Worm (Caenorhabditis elegans) whole organism, L4 larva: ENCODE data around the gene unc-39.
A peak's percentile ranks its signal among the peaks of the same experiment; 100 is the strongest.

ENCODE experiments used
- D1046.2 ChIP-seq: fragments of 200-800 bp; sonication (Bioruptor generic); IDR thresholded peaks from 2 replicates; pipeline ENCODE4 v1.3.6; 2022; ENCODE audit warnings: missing genetic modification characterization, missing compliant biosample characterization
- F10B5.3 ChIP-seq: sonication (generic microtip); optimal IDR thresholded peaks from 2 replicates; lab custom pipeline; 2016; ENCODE audit warnings: mild to moderate bottlenecking, missing genetic modification characterization, missing compliant biosample characterization
- F26F4.8 ChIP-seq: fragments of 200-800 bp; sonication (Bioruptor generic); conservative IDR thresholded peaks from 2 replicates; pipeline ENCODE4 v1.3.6; 2022; ENCODE audit warnings: missing genetic modification characterization, missing compliant biosample characterization
- F37D6.2 ChIP-seq: sonication (generic microtip); optimal IDR thresholded peaks from 2 replicates; lab custom pipeline; 2016; ENCODE audit warnings: mild to moderate bottlenecking, missing genetic modification characterization, missing compliant biosample characterization
- F44E2.7 ChIP-seq: fragments of 200-800 bp; sonication (Bioruptor generic); IDR thresholded peaks from 2 replicates; pipeline ENCODE4 v2.1.2; 2022; ENCODE audit warnings: missing genetic modification characterization, missing compliant biosample characterization
- Y48G9A.11 ChIP-seq: fragments of 200-800 bp; sonication (Bioruptor generic); IDR thresholded peaks from 2 replicates; pipeline ENCODE4 v1.3.6; 2022; ENCODE audit warnings: missing genetic modification reagents, missing genetic modification characterization, missing compliant biosample characterization
- Y5F2A.4 ChIP-seq: fragments of 200-800 bp; sonication (Bioruptor generic); optimal IDR thresholded peaks from 2 replicates; lab custom pipeline; 2018; ENCODE audit warnings: mild to moderate bottlenecking, missing genetic modification characterization, missing compliant biosample characterization
- ZK546.5 ChIP-seq, 2 experiments: sonication (generic microtip); optimal IDR thresholded peaks; 2 replicates each; lab custom pipeline; 2017; ENCODE audit warnings: missing biosample characterization in 2 of 2, missing genetic modification characterization in 2 of 2
- aly-2 ChIP-seq: sonication (generic microtip); optimal IDR thresholded peaks from 2 replicates; lab custom pipeline; 2018; ENCODE audit warnings: missing biosample characterization, missing genetic modification characterization
- ceh-28 ChIP-seq: fragments of 150-350 bp; optimal IDR thresholded peaks from 2 replicates; lab custom pipeline; 2014; ENCODE audit warnings: missing biosample characterization, missing genetic modification reagents, missing genetic modification characterization
- ceh-82 ChIP-seq: sonication (generic microtip); optimal IDR thresholded peaks from 2 replicates; lab custom pipeline; 2017; ENCODE audit warnings: missing biosample characterization, missing genetic modification characterization
- cey-2 ChIP-seq: sonication (generic microtip); optimal IDR thresholded peaks from 3 replicates; lab custom pipeline; 2017; ENCODE audit warnings: missing genetic modification characterization, mild to moderate bottlenecking, missing compliant biosample characterization, antibody characterized with exemption, borderline replicate concordance; ENCODE audit not compliant: insufficient read depth
- daf-16 ChIP-seq, 3 experiments: sonication (generic microtip); optimal IDR thresholded peaks; 2 replicates each; lab custom pipeline; 2016 to 2017; ENCODE audit warnings: missing genetic modification characterization in 3 of 3, missing genetic modification reagents in 3 of 3, mild to moderate bottlenecking in 2 of 3, missing compliant biosample characterization in 2 of 3, missing biosample characterization in 1 of 3, moderate library complexity in 1 of 3
- dmd-6 ChIP-seq: fragments of 200-800 bp; sonication (Bioruptor generic); IDR thresholded peaks from 2 replicates; pipeline ENCODE4 v1.3.6; 2022; ENCODE audit warnings: missing genetic modification reagents, missing genetic modification characterization, missing compliant biosample characterization
- dmd-9 ChIP-seq: fragments of 200-800 bp; sonication (Bioruptor generic); IDR thresholded peaks from 2 replicates; pipeline ENCODE4 v1.3.6; 2022; ENCODE audit warnings: missing genetic modification reagents, missing genetic modification characterization, missing compliant biosample characterization
- dpl-1 ChIP-seq: fragments of 150-350 bp; optimal IDR thresholded peaks from 2 replicates; lab custom pipeline; 2014; ENCODE audit warnings: missing biosample characterization, missing genetic modification reagents, missing genetic modification characterization
- dve-1 ChIP-seq: sonication (generic microtip); optimal IDR thresholded peaks from 2 replicates; lab custom pipeline; 2017; ENCODE audit warnings: antibody characterized with exemption, mild to moderate bottlenecking, missing genetic modification characterization, missing compliant biosample characterization; ENCODE audit not compliant: insufficient read depth
- fos-1 ChIP-seq: fragments of 150-350 bp; optimal IDR thresholded peaks from 2 replicates; lab custom pipeline; 2014; ENCODE audit warnings: missing biosample characterization, missing genetic modification characterization
- gei-8 ChIP-seq: fragments of 200-800 bp; sonication (Bioruptor generic); optimal IDR thresholded peaks from 2 replicates; lab custom pipeline; 2018; ENCODE audit warnings: mild to moderate bottlenecking, missing genetic modification characterization, missing compliant biosample characterization
- hlh-11 ChIP-seq: fragments of 200-800 bp; sonication (Bioruptor generic); optimal IDR thresholded peaks from 2 replicates; lab custom pipeline; 2018; ENCODE audit warnings: mild to moderate bottlenecking, missing genetic modification characterization, missing compliant biosample characterization
- hlh-30 ChIP-seq: sonication (generic microtip); optimal IDR thresholded peaks from 2 replicates; lab custom pipeline; 2017; ENCODE audit warnings: antibody characterized with exemption, mild to moderate bottlenecking, missing genetic modification characterization, missing compliant biosample characterization; ENCODE audit not compliant: insufficient read depth
- jun-1 ChIP-seq: fragments of 150-350 bp; optimal IDR thresholded peaks from 2 replicates; lab custom pipeline; 2014; ENCODE audit warnings: missing biosample characterization, missing genetic modification reagents, missing genetic modification characterization
- lim-7 ChIP-seq: fragments of 200-800 bp; sonication (Bioruptor generic); IDR thresholded peaks from 2 replicates; pipeline ENCODE4 v1.3.6; 2022; ENCODE audit warnings: missing genetic modification characterization, missing compliant biosample characterization
- lin-1 ChIP-seq: fragments of 200-800 bp; sonication (Bioruptor generic); IDR thresholded peaks from 2 replicates; pipeline ENCODE4 v1.3.6; 2022; ENCODE audit warnings: missing genetic modification reagents, missing genetic modification characterization, missing compliant biosample characterization
- lin-15B ChIP-seq: fragments of 150-350 bp; sonication (generic microtip); optimal IDR thresholded peaks from 3 replicates; lab custom pipeline; 2014; ENCODE audit warnings: missing biosample characterization, missing genetic modification characterization
- lin-29 ChIP-seq: fragments of 200-800 bp; sonication (Bioruptor generic); IDR thresholded peaks from 2 replicates; pipeline ENCODE4 v1.3.6; 2022; ENCODE audit warnings: missing genetic modification reagents, missing genetic modification characterization, missing compliant biosample characterization
- lin-38 ChIP-seq: fragments of 200-800 bp; sonication (Bioruptor generic); IDR thresholded peaks from 2 replicates; pipeline ENCODE4 v1.3.6; 2022; ENCODE audit warnings: missing genetic modification reagents, missing genetic modification characterization, missing compliant biosample characterization
- lin-39 ChIP-seq: fragments of 150-350 bp; optimal IDR thresholded peaks from 2 replicates; lab custom pipeline; 2014; ENCODE audit warnings: missing biosample characterization, missing genetic modification reagents, missing genetic modification characterization
- lsy-2 ChIP-seq, 2 experiments: fragments of 150-350 bp in 1 of 2; sonication (generic microtip) in 1 of 2; optimal IDR thresholded peaks; 2 replicates each; lab custom pipeline; 2014 to 2017; ENCODE audit warnings: missing biosample characterization in 2 of 2, missing genetic modification characterization in 2 of 2
- mdt-29 ChIP-seq: fragments of 200-800 bp; sonication (Bioruptor generic); IDR thresholded peaks from 2 replicates; pipeline ENCODE4 v1.3.6; 2022; ENCODE audit warnings: missing genetic modification reagents, missing genetic modification characterization, missing compliant biosample characterization
- mep-1 ChIP-seq: fragments of 150-350 bp; sonication (generic microtip); optimal IDR thresholded peaks from 3 replicates; lab custom pipeline; 2014; ENCODE audit warnings: missing biosample characterization, missing genetic modification characterization
- mxl-3 ChIP-seq: fragments of 200-800 bp; sonication (Bioruptor generic); optimal IDR thresholded peaks from 2 replicates; lab custom pipeline; 2018; ENCODE audit warnings: mild to moderate bottlenecking, missing genetic modification characterization, missing compliant biosample characterization
- nhr-10 ChIP-seq: fragments of 150-350 bp; optimal IDR thresholded peaks from 2 replicates; lab custom pipeline; 2014; ENCODE audit warnings: missing biosample characterization, missing genetic modification characterization
- nhr-11 ChIP-seq: fragments of 150-350 bp; optimal IDR thresholded peaks from 2 replicates; lab custom pipeline; 2014; ENCODE audit warnings: missing biosample characterization, missing genetic modification characterization
- nhr-25 ChIP-seq: sonication (generic microtip); optimal IDR thresholded peaks from 2 replicates; lab custom pipeline; 2017; ENCODE audit warnings: missing genetic modification characterization, mild to moderate bottlenecking, missing compliant biosample characterization, antibody characterized with exemption, moderate library complexity, borderline replicate concordance; ENCODE audit not compliant: insufficient read depth
- nhr-42 ChIP-seq: fragments of 200-800 bp; sonication (Bioruptor generic); IDR thresholded peaks from 2 replicates; pipeline ENCODE4 v1.3.6; 2022; ENCODE audit warnings: missing genetic modification characterization, missing compliant biosample characterization
- nhr-6 ChIP-seq: fragments of 150-350 bp; optimal IDR thresholded peaks from 2 replicates; lab custom pipeline; 2014; ENCODE audit warnings: missing biosample characterization, missing genetic modification characterization
- php-3 ChIP-seq: fragments of 200-800 bp; sonication (Bioruptor generic); IDR thresholded peaks from 2 replicates; pipeline ENCODE4 v1.3.6; 2022; ENCODE audit warnings: missing genetic modification reagents, missing genetic modification characterization, missing compliant biosample characterization
- pqm-1 ChIP-seq: sonication (generic microtip); optimal IDR thresholded peaks from 2 replicates; lab custom pipeline; 2017; ENCODE audit warnings: missing biosample characterization, missing genetic modification characterization
- rbr-2 ChIP-seq: sonication (generic microtip); optimal IDR thresholded peaks from 2 replicates; lab custom pipeline; 2016; ENCODE audit warnings: missing genotype, missing genetic modification characterization, missing compliant biosample characterization
- saeg-2 ChIP-seq: fragments of 200-800 bp; sonication (Bioruptor generic); IDR thresholded peaks from 2 replicates; pipeline ENCODE4 v1.3.6; 2022; ENCODE audit warnings: missing genetic modification reagents, missing genetic modification characterization, missing compliant biosample characterization
- spr-1 ChIP-seq: sonication (generic microtip); optimal IDR thresholded peaks from 2 replicates; lab custom pipeline; 2016; ENCODE audit warnings: mild to moderate bottlenecking, missing genetic modification characterization, missing compliant biosample characterization
- spr-3 ChIP-seq: fragments of 200-800 bp; sonication (Bioruptor generic); optimal IDR thresholded peaks from 2 replicates; lab custom pipeline; 2018; ENCODE audit warnings: mild to moderate bottlenecking, missing genetic modification characterization, missing compliant biosample characterization
- tag-97 ChIP-seq: fragments of 200-800 bp; sonication (Bioruptor generic); IDR thresholded peaks from 2 replicates; pipeline ENCODE4 v1.3.6; 2022; ENCODE audit warnings: missing genetic modification characterization, missing compliant biosample characterization
- tra-1 ChIP-seq: fragments of 200-800 bp; sonication (Bioruptor generic); IDR thresholded peaks from 2 replicates; pipeline ENCODE4 v1.3.6; 2022; ENCODE audit warnings: missing genetic modification reagents, missing genetic modification characterization, missing compliant biosample characterization
- unc-130 ChIP-seq: sonication (generic microtip); optimal IDR thresholded peaks from 2 replicates; lab custom pipeline; 2016; ENCODE audit warnings: missing genetic modification reagents, missing genetic modification characterization, missing compliant biosample characterization
- unc-39 ChIP-seq: sonication (generic microtip); optimal IDR thresholded peaks from 2 replicates; lab custom pipeline; 2017; ENCODE audit warnings: missing biosample characterization, missing genetic modification characterization
- vab-7 ChIP-seq: fragments of 200-800 bp; sonication (Bioruptor generic); IDR thresholded peaks from 2 replicates; pipeline ENCODE4 v1.3.6; 2022; ENCODE audit warnings: missing genetic modification reagents, missing genetic modification characterization, missing compliant biosample characterization
- zag-1 ChIP-seq: fragments of 150-350 bp; optimal IDR thresholded peaks from 2 replicates; lab custom pipeline; 2014; ENCODE audit warnings: missing biosample characterization, missing genetic modification characterization
- ztf-7 ChIP-seq: fragments of 150-350 bp; optimal IDR thresholded peaks from 2 replicates; lab custom pipeline; 2014; ENCODE audit warnings: missing biosample characterization, missing genetic modification characterization

Gene unc-39

DNA sequence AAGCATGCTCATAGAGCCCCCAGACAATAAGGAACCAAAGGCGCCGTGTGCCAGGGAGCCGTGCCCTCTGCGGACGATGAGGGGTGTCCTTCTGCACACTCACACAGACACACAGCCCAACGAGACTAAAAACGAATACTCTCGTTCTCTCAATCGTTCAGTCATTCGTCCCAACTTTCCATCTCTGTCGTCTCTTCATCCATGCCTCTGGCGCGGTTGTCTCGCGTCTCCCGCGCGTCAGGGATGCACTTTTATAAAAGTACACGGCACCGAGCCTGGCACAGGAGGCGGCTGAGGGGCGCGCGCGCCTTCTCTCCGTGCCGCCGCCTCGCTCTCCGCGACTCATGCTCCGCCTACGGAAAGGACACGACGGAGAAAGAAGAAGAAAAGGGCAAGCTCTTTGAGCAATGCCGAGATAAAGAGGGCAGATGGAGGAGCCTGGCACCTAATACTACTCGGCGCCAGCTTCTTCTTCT is 6.3 kb upstream of the unc-39 start:
- TF ChIP-seq ZK546.5 (tag; optimal IDR thresholded peaks at IDR 0.05; lab: Kevin White, UChicago) = no peak
- peak; percentile 76 for TF ChIP-seq mxl-3
- no peak for TF ChIP-seq D1046.2 (GFP tag; lab: Robert Waterston, UW)
- TF ChIP-seq jun-1 = no peak
- no peak for TF ChIP-seq lin-1 (GFP tag; lab: Robert Waterston, UW)
- no peak for TF ChIP-seq pqm-1 (tag; lab: Kevin White, UChicago)
- no peak for TF ChIP-seq tag-97
- peak; percentile 27 for TF ChIP-seq nhr-6 (tag; lab: Kevin White, UChicago)
- peak; percentile 91 for TF ChIP-seq hlh-30
- TF ChIP-seq dmd-9 = no peak
- TF ChIP-seq fos-1 (tag; lab: Kevin White, UChicago) = no peak
- TF ChIP-seq php-3 (GFP tag; lab: Robert Waterston, UW) = peak; percentile 68; the same call in 1 of the 2 replicates
- peak; percentile 64 for TF ChIP-seq nhr-11
- no peak for TF ChIP-seq ceh-82
- TF ChIP-seq zag-1 (tag; lab: Kevin White, UChicago) = no peak
- TF ChIP-seq mdt-29 = no peak
- TF ChIP-seq nhr-42 (GFP tag; lab: Robert Waterston, UW) = 0 out of 2 replicates have a peak, but pooled peaks have one; percentile 56
- TF ChIP-seq spr-1 (tag; lab: Kevin White, UChicago) = peak; percentile 70
- TF ChIP-seq nhr-10 (tag; lab: Kevin White, UChicago) = peak; percentile 81
- TF ChIP-seq Y5F2A.4 (GFP tag; lab: Kevin White, UChicago) = no peak
- TF ChIP-seq lsy-2 (tag; optimal IDR thresholded peaks at IDR 0.05; lab: Kevin White, UChicago) = peak; percentile 65 to 79
- TF ChIP-seq mep-1 (tag; lab: Kevin White, UChicago) = peak; percentile 81
- TF ChIP-seq dve-1 (tag; lab: Kevin White, UChicago) = peak; percentile 81
- TF ChIP-seq lin-39 (tag; lab: Kevin White, UChicago) = no peak
- TF ChIP-seq gei-8 (GFP tag; lab: Kevin White, UChicago) = no peak
- peak; percentile 44 for TF ChIP-seq dpl-1 (GFP tag; lab: Kevin White, UChicago)
- no peak for TF ChIP-seq unc-130 (GFP tag; lab: Kevin White, UChicago)
- TF ChIP-seq tra-1 (GFP tag; lab: Robert Waterston, UW) = 0 out of 2 replicates have a peak, but pooled peaks have one; percentile 46
- TF ChIP-seq Y48G9A.11 (GFP tag; lab: Robert Waterston, UW) = no peak
- TF ChIP-seq unc-39 (tag; lab: Kevin White, UChicago) = no peak
- no peak for TF ChIP-seq cey-2 (tag; lab: Kevin White, UChicago)
- TF ChIP-seq lim-7 = no peak
- TF ChIP-seq saeg-2 (GFP tag; lab: Robert Waterston, UW) = 0 out of 2 replicates have a peak, but pooled peaks have one; percentile 80
- no peak for TF ChIP-seq lin-15B (tag; lab: Kevin White, UChicago)
- TF ChIP-seq F26F4.8 (GFP tag; lab: Robert Waterston, UW) = no peak
- TF ChIP-seq lin-29 (GFP tag; lab: Robert Waterston, UW) = no peak
- TF ChIP-seq nhr-25 (tag; lab: Kevin White, UChicago) = peak; percentile 22
- no peak for TF ChIP-seq F44E2.7
- peak; percentile 87 for TF ChIP-seq F37D6.2 (tag; lab: Kevin White, UChicago)
- peak; percentile 44 to 58 for TF ChIP-seq daf-16 (GFP tag; optimal IDR thresholded peaks at IDR 0.05; lab: Kevin White, UChicago)
- peak; percentile 69 for TF ChIP-seq daf-16 (tag; optimal IDR thresholded peaks at IDR 0.05; lab: Kevin White, UChicago)
- peak; percentile 96 for TF ChIP-seq hlh-11
- TF ChIP-seq spr-3 (GFP tag; lab: Kevin White, UChicago) = peak; percentile 33
- peak; percentile 25 for TF ChIP-seq F10B5.3 (tag; lab: Kevin White, UChicago)
- no peak for TF ChIP-seq ceh-28 (tag; lab: Kevin White, UChicago)
- TF ChIP-seq rbr-2 = peak; percentile 87
- peak; percentile 55 for TF ChIP-seq dmd-6
- TF ChIP-seq ztf-7 (tag; lab: Kevin White, UChicago) = no peak
- peak; percentile 34; the same call in 1 of the 2 replicates for TF ChIP-seq vab-7 (GFP tag; lab: Robert Waterston, UW)
- TF ChIP-seq lin-38 (GFP tag; lab: Robert Waterston, UW) = peak; percentile 55
- no peak for TF ChIP-seq aly-2 (tag; lab: Kevin White, UChicago)
